Worm (Caenorhabditis elegans) whole organism, L3 larva: Measurements from ENCODE around the gene str-125.

Experiments
- R02D3.7 ChIP-seq: fragments of 150-350 bp; optimal IDR thresholded peaks from 2 replicates; lab custom pipeline; 2014; ENCODE audit warnings: missing biosample characterization, missing genetic modification characterization
- aly-2 ChIP-seq: fragments of 150-350 bp; optimal IDR thresholded peaks from 2 replicates; lab custom pipeline; 2014; ENCODE audit warnings: missing biosample characterization, missing genetic modification characterization
- ama-1 ChIP-seq: fragments of 150-350 bp; optimal IDR thresholded peaks from 2 replicates; lab custom pipeline; 2018
- ceh-16 ChIP-seq: sonication (generic microtip); optimal IDR thresholded peaks from 2 replicates; lab custom pipeline; 2017; ENCODE audit warnings: missing biosample characterization, missing genetic modification characterization
- ceh-82 ChIP-seq: fragments of 150-350 bp; optimal IDR thresholded peaks from 2 replicates; lab custom pipeline; 2014; ENCODE audit warnings: missing biosample characterization, missing genetic modification characterization
- ceh-9 ChIP-seq: sonication (generic microtip); optimal IDR thresholded peaks from 2 replicates; lab custom pipeline; 2018; ENCODE audit warnings: missing biosample characterization, missing genetic modification characterization
- daf-12 ChIP-seq: fragments of 150-350 bp; optimal IDR thresholded peaks from 2 replicates; lab custom pipeline; 2014; ENCODE audit warnings: missing biosample characterization, missing genetic modification reagents, missing genetic modification characterization
- egl-27 ChIP-seq: sonication (generic microtip); optimal IDR thresholded peaks from 4 replicates; lab custom pipeline; 2017; ENCODE audit warnings: missing biosample characterization, missing genetic modification reagents, missing genetic modification characterization
- egl-5 ChIP-seq: fragments of 150-350 bp; optimal IDR thresholded peaks from 2 replicates; lab custom pipeline; 2017; ENCODE audit warnings: missing biosample characterization, missing genetic modification reagents, missing genetic modification characterization, inconsistent platforms
- elt-1 ChIP-seq: fragments of 150-350 bp; optimal IDR thresholded peaks from 2 replicates; lab custom pipeline; 2014; ENCODE audit warnings: missing biosample characterization, missing genetic modification characterization
- elt-2 ChIP-seq: sonication (generic microtip); optimal IDR thresholded peaks from 2 replicates; lab custom pipeline; 2016; ENCODE audit warnings: missing genetic modification reagents, mild to moderate bottlenecking, missing genetic modification characterization, missing compliant biosample characterization
- eor-1 ChIP-seq, 2 experiments: fragments of 150-350 bp; optimal IDR thresholded peaks; 2 replicates each; lab custom pipeline; 2014 to 2018; ENCODE audit warnings: missing biosample characterization in 2 of 2, missing genetic modification characterization in 2 of 2
- fkh-10 ChIP-seq: sonication (generic microtip); optimal IDR thresholded peaks from 2 replicates; lab custom pipeline; 2017; ENCODE audit warnings: missing biosample characterization, missing genetic modification reagents, missing genetic modification characterization
- fkh-2 ChIP-seq: fragments of 150-350 bp; optimal IDR thresholded peaks from 2 replicates; lab custom pipeline; 2014; ENCODE audit warnings: missing biosample characterization, missing genetic modification reagents, missing genetic modification characterization
- fos-1 ChIP-seq: fragments of 150-350 bp; optimal IDR thresholded peaks from 2 replicates; lab custom pipeline; 2014; ENCODE audit warnings: missing biosample characterization, missing genetic modification characterization
- hmg-11 ChIP-seq: sonication (generic microtip); optimal IDR thresholded peaks from 2 replicates; lab custom pipeline; 2016; ENCODE audit warnings: missing genetic modification characterization, missing compliant biosample characterization
- jun-1 ChIP-seq: fragments of 150-350 bp; optimal IDR thresholded peaks from 2 replicates; lab custom pipeline; 2014; ENCODE audit warnings: missing biosample characterization, missing genetic modification reagents, missing genetic modification characterization
- lin-39 ChIP-seq: fragments of 150-350 bp; optimal IDR thresholded peaks from 2 replicates; lab custom pipeline; 2018; ENCODE audit warnings: missing biosample characterization, missing genetic modification reagents, missing genetic modification characterization
- lsy-12 ChIP-seq: sonication (generic microtip); optimal IDR thresholded peaks from 2 replicates; lab custom pipeline; 2016; ENCODE audit warnings: mild to moderate bottlenecking, missing genetic modification characterization, missing compliant biosample characterization
- mdl-1 ChIP-seq: fragments of 150-350 bp; optimal IDR thresholded peaks from 2 replicates; lab custom pipeline; 2014; ENCODE audit warnings: missing biosample characterization, missing genetic modification characterization
- mml-1 ChIP-seq: fragments of 150-350 bp; sonication (generic microtip); optimal IDR thresholded peaks from 3 replicates; lab custom pipeline; 2014; ENCODE audit warnings: missing biosample characterization, missing genetic modification characterization
- nfya-1 ChIP-seq: sonication (generic microtip); optimal IDR thresholded peaks from 2 replicates; lab custom pipeline; 2017; ENCODE audit warnings: missing genetic modification characterization, mild to moderate bottlenecking, missing compliant biosample characterization, antibody characterized with exemption, moderate library complexity; ENCODE audit not compliant: insufficient read depth
- nhr-23 ChIP-seq: fragments of 150-350 bp; optimal IDR thresholded peaks from 2 replicates; lab custom pipeline; 2014; ENCODE audit warnings: missing biosample characterization, missing genetic modification reagents, missing genetic modification characterization
- nhr-237 ChIP-seq: fragments of 150-350 bp; optimal IDR thresholded peaks from 2 replicates; lab custom pipeline; 2014; ENCODE audit warnings: missing biosample characterization, missing genetic modification characterization
- nhr-25 ChIP-seq: sonication (generic microtip); optimal IDR thresholded peaks from 2 replicates; lab custom pipeline; 2017; ENCODE audit warnings: missing biosample characterization, missing genetic modification characterization
- nhr-28 ChIP-seq: fragments of 150-350 bp; optimal IDR thresholded peaks from 2 replicates; lab custom pipeline; 2014; ENCODE audit warnings: missing biosample characterization, missing genetic modification characterization
- nhr-67 ChIP-seq: fragments of 150-350 bp; optimal IDR thresholded peaks from 2 replicates; lab custom pipeline; 2014; ENCODE audit warnings: missing biosample characterization, missing genetic modification characterization
- nhr-77 ChIP-seq: fragments of 150-350 bp; optimal IDR thresholded peaks from 2 replicates; lab custom pipeline; 2014; ENCODE audit warnings: missing biosample characterization, missing genetic modification characterization
- pha-4 ChIP-seq: fragments of 150-350 bp; optimal IDR thresholded peaks from 2 replicates; lab custom pipeline; 2014; ENCODE audit warnings: missing biosample characterization, missing genetic modification reagents, missing genetic modification characterization
- pqm-1 ChIP-seq: fragments of 150-350 bp; optimal IDR thresholded peaks from 2 replicates; lab custom pipeline; 2017; ENCODE audit warnings: missing biosample characterization, missing genetic modification characterization, inconsistent platforms
- sea-2 ChIP-seq: fragments of 150-350 bp; sonication (generic microtip); optimal IDR thresholded peaks from 4 replicates; lab custom pipeline; 2014; ENCODE audit warnings: missing biosample characterization, missing genetic modification reagents, missing genetic modification characterization
- skn-1 ChIP-seq: fragments of 150-350 bp; optimal IDR thresholded peaks from 2 replicates; lab custom pipeline; 2014; ENCODE audit warnings: missing biosample characterization, missing genetic modification characterization
- snpc-4 ChIP-seq: fragments of 150-350 bp; optimal IDR thresholded peaks from 2 replicates; lab custom pipeline; 2014; ENCODE audit warnings: missing biosample characterization, missing genetic modification characterization
- tbx-2 ChIP-seq: sonication (generic microtip); optimal IDR thresholded peaks from 2 replicates; lab custom pipeline; 2016; ENCODE audit warnings: mild to moderate bottlenecking, missing genetic modification characterization, missing compliant biosample characterization
- unc-39 ChIP-seq: sonication (generic microtip); optimal IDR thresholded peaks from 4 replicates; lab custom pipeline; 2017; ENCODE audit warnings: missing biosample characterization, missing genetic modification characterization
- unc-62 ChIP-seq: fragments of 150-350 bp; sonication (generic microtip); optimal IDR thresholded peaks from 4 replicates; lab custom pipeline; 2014; ENCODE audit warnings: missing biosample characterization, missing genetic modification reagents, missing genetic modification characterization
- zag-1 ChIP-seq: fragments of 150-350 bp; optimal IDR thresholded peaks from 2 replicates; lab custom pipeline; 2014; ENCODE audit warnings: missing biosample characterization, missing genetic modification characterization
- ztf-11 ChIP-seq: fragments of 150-350 bp; optimal IDR thresholded peaks from 2 replicates; lab custom pipeline; 2014; ENCODE audit warnings: missing biosample characterization, missing genetic modification characterization
- ztf-4 ChIP-seq: fragments of 150-350 bp; optimal IDR thresholded peaks from 2 replicates; lab custom pipeline; 2014; ENCODE audit warnings: missing biosample characterization, missing genetic modification characterization

Gene str-125

ce11 chrV:17075900-17076299 is at the start of gene str-125:
TSS of gene str-125 (minus strand) at chrV:17076000.
- TF ChIP-seq fos-1 (tag; lab: Kevin White, UChicago) (no peak), hmg-11 (no peak), unc-62 (GFP tag; lab: Kevin White, UChicago) (no peak), lin-39 (tag; lab: Kevin White, UChicago) (no peak), jun-1 (no peak), elt-1 (tag; lab: Kevin White, UChicago) (no peak), nhr-237 (tag; lab: Kevin White, UChicago) (no peak), skn-1 (no peak), nfya-1 (tag; lab: Kevin White, UChicago) (no peak), snpc-4 (no peak), ceh-82 (no peak), ztf-4 (tag; lab: Kevin White, UChicago) (no peak)

DNA sequence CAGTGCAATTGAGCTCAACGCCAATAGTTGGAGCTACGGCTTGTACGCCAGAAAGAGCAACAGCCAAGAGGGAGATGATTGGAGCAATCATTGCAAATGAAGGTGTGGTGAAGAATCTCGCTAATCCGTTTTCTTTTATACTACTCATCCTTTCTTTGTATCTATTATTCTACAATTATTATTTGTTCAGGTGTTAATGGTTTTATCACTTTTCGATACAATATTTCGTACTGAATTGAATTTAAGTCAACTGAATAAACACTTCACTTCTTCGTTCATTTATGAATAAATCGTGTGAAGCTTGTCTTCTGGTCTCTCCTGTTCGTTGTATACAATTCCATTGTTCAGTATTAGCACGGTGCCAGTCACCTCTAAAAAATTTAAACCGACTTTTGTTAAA is 32.5 kb upstream of the str-125 start, which contains the start of gene ZK218.11:
Gene ZK218.11, minus strand, starts transcription at position 101 of the 400 bp plus-strand sequence.
- no peak for TF ChIP-seq tbx-2 (tag; lab: Kevin White, UChicago)
- no peak for TF ChIP-seq mdl-1 (tag; lab: Kevin White, UChicago)
- TF ChIP-seq fkh-10 (GFP tag; lab: Kevin White, UChicago) = no peak
- TF ChIP-seq egl-27 (tag; lab: Kevin White, UChicago) = no peak
- no peak for TF ChIP-seq nhr-237 (tag; lab: Kevin White, UChicago)
- no peak for TF ChIP-seq eor-1 (tag; optimal IDR thresholded peaks at IDR 0.05; lab: Kevin White, UChicago)

- no peak for TF ChIP-seq aly-2
- no peak for TF ChIP-seq lsy-12 (tag; lab: Kevin White, UChicago)
- TF ChIP-seq eor-1 (tag; optimal IDR thresholded peaks at IDR 0.05; lab: Kevin White, UChicago) = no peak
- TF ChIP-seq nhr-28 = no peak
- TF ChIP-seq zag-1 (tag; lab: Kevin White, UChicago) = no peak
- TF ChIP-seq, all 47 proteins: peak for 0
Measured at ce11 chrV:17105483-17105882, 29.7 kb upstream of the str-125 start, which contains the start of gene ZK218.7. TSS of gene ZK218.7 (plus strand) at chrV:17105783.

- TF ChIP-seq elt-2 (tag; lab: Kevin White, UChicago) (no peak), ceh-16 (tag; lab: Kevin White, UChicago) (no peak), nhr-67 (tag; lab: Kevin White, UChicago) (no peak), ama-1 (lab: Kevin White, UChicago) (no peak), mml-1 (tag; lab: Kevin White, UChicago) (no peak), nhr-23 (tag; lab: Kevin White, UChicago) (no peak), R02D3.7 (tag; lab: Kevin White, UChicago) (no peak), pqm-1 (tag; lab: Kevin White, UChicago) (no peak), ztf-11 (tag; lab: Kevin White, UChicago) (no peak), eor-1 (tag; optimal IDR thresholded peaks at IDR 0.05; lab: Kevin White, UChicago) (no peak), egl-27 (tag; lab: Kevin White, UChicago) (no peak), unc-39 (no peak), nhr-25 (tag; lab: Kevin White, UChicago) (no peak), fkh-2 (no peak), pha-4 (tag; lab: Kevin White, UChicago) (no peak), daf-12 (tag; lab: Kevin White, UChicago) (no peak)
- TF ChIP-seq, all 47 proteins: peak for 0
Measured at ce11 chrV:17104527-17104926, 28.7 kb upstream of the str-125 start, which contains the start of gene nhr-248. TSS of gene nhr-248 (minus strand) at chrV:17104627.

- TF ChIP-seq egl-27 (tag; lab: Kevin White, UChicago) (no peak), tbx-2 (tag; lab: Kevin White, UChicago) (no peak), fos-1 (tag; lab: Kevin White, UChicago) (no peak), ceh-82 (no peak), nhr-23 (tag; lab: Kevin White, UChicago) (no peak), ceh-9 (tag; lab: Kevin White, UChicago) (no peak), ztf-4 (tag; lab: Kevin White, UChicago) (no peak), zag-1 (tag; lab: Kevin White, UChicago) (no peak), egl-5 (tag; lab: Kevin White, UChicago) (no peak), nhr-77 (no peak), unc-39 (no peak), R02D3.7 (tag; lab: Kevin White, UChicago) (no peak), sea-2 (no peak), eor-1 (tag; optimal IDR thresholded peaks at IDR 0.05; lab: Kevin White, UChicago) (no peak), nfya-1 (tag; lab: Kevin White, UChicago) (no peak)
Measured at ce11 chrV:17100829-17101228, 25.0 kb upstream of the str-125 start, which contains the start of gene ZK218.5. TSS of gene ZK218.5 (plus strand) at chrV:17101129.
